Worm (Caenorhabditis elegans) whole organism, L3 larva: ENCODE measurements around the gene smi-1.
A peak's percentile ranks its signal among the peaks of the same experiment; 100 is the strongest.

Experiments
- R02D3.7 ChIP-seq: fragments of 150-350 bp; optimal IDR thresholded peaks from 2 replicates; lab custom pipeline; 2014; ENCODE audit warnings: missing biosample characterization, missing genetic modification characterization
- ZK546.5 ChIP-seq: sonication (generic microtip); optimal IDR thresholded peaks from 2 replicates; lab custom pipeline; 2017; ENCODE audit warnings: missing biosample characterization, missing genetic modification characterization
- aly-2 ChIP-seq: fragments of 150-350 bp; optimal IDR thresholded peaks from 2 replicates; lab custom pipeline; 2014; ENCODE audit warnings: missing biosample characterization, missing genetic modification characterization
- ama-1 ChIP-seq: fragments of 150-350 bp; optimal IDR thresholded peaks from 2 replicates; lab custom pipeline; 2018
- ceh-16 ChIP-seq: sonication (generic microtip); optimal IDR thresholded peaks from 2 replicates; lab custom pipeline; 2017; ENCODE audit warnings: missing biosample characterization, missing genetic modification characterization
- ceh-28 ChIP-seq: fragments of 150-350 bp; optimal IDR thresholded peaks from 2 replicates; lab custom pipeline; 2014; ENCODE audit warnings: missing biosample characterization, missing genetic modification reagents, missing genetic modification characterization
- ceh-82 ChIP-seq: fragments of 150-350 bp; optimal IDR thresholded peaks from 2 replicates; lab custom pipeline; 2014; ENCODE audit warnings: missing biosample characterization, missing genetic modification characterization
- daf-12 ChIP-seq: fragments of 150-350 bp; optimal IDR thresholded peaks from 2 replicates; lab custom pipeline; 2014; ENCODE audit warnings: missing biosample characterization, missing genetic modification reagents, missing genetic modification characterization
- egl-27 ChIP-seq: sonication (generic microtip); optimal IDR thresholded peaks from 4 replicates; lab custom pipeline; 2017; ENCODE audit warnings: missing biosample characterization, missing genetic modification reagents, missing genetic modification characterization
- egl-5 ChIP-seq: fragments of 150-350 bp; optimal IDR thresholded peaks from 2 replicates; lab custom pipeline; 2017; ENCODE audit warnings: missing biosample characterization, missing genetic modification reagents, missing genetic modification characterization, inconsistent platforms
- elt-1 ChIP-seq: fragments of 150-350 bp; optimal IDR thresholded peaks from 2 replicates; lab custom pipeline; 2014; ENCODE audit warnings: missing biosample characterization, missing genetic modification characterization
- elt-3 ChIP-seq, 3 experiments: fragments of 150-350 bp in 1 of 3; sonication (generic microtip) in 2 of 3; optimal IDR thresholded peaks; 2 replicates in 2 of 3; 4 replicates in 1 of 3; lab custom pipeline; 2014 to 2017; ENCODE audit warnings: missing biosample characterization in 3 of 3, missing genetic modification characterization in 3 of 3
- eor-1 ChIP-seq, 2 experiments: fragments of 150-350 bp; optimal IDR thresholded peaks; 2 replicates each; lab custom pipeline; 2014 to 2018; ENCODE audit warnings: missing biosample characterization in 2 of 2, missing genetic modification characterization in 2 of 2
- fkh-2 ChIP-seq: fragments of 150-350 bp; optimal IDR thresholded peaks from 2 replicates; lab custom pipeline; 2014; ENCODE audit warnings: missing biosample characterization, missing genetic modification reagents, missing genetic modification characterization
- fos-1 ChIP-seq: fragments of 150-350 bp; optimal IDR thresholded peaks from 2 replicates; lab custom pipeline; 2014; ENCODE audit warnings: missing biosample characterization, missing genetic modification characterization
- hmg-11 ChIP-seq: sonication (generic microtip); optimal IDR thresholded peaks from 2 replicates; lab custom pipeline; 2016; ENCODE audit warnings: missing genetic modification characterization, missing compliant biosample characterization
- jun-1 ChIP-seq: fragments of 150-350 bp; optimal IDR thresholded peaks from 2 replicates; lab custom pipeline; 2014; ENCODE audit warnings: missing biosample characterization, missing genetic modification reagents, missing genetic modification characterization
- lin-15B ChIP-seq: fragments of 150-350 bp; optimal IDR thresholded peaks from 2 replicates; lab custom pipeline; 2014; ENCODE audit warnings: missing biosample characterization, missing genetic modification characterization
- lin-39 ChIP-seq: fragments of 150-350 bp; optimal IDR thresholded peaks from 2 replicates; lab custom pipeline; 2018; ENCODE audit warnings: missing biosample characterization, missing genetic modification reagents, missing genetic modification characterization
- mdl-1 ChIP-seq: fragments of 150-350 bp; optimal IDR thresholded peaks from 2 replicates; lab custom pipeline; 2014; ENCODE audit warnings: missing biosample characterization, missing genetic modification characterization
- mml-1 ChIP-seq: fragments of 150-350 bp; sonication (generic microtip); optimal IDR thresholded peaks from 3 replicates; lab custom pipeline; 2014; ENCODE audit warnings: missing biosample characterization, missing genetic modification characterization
- nhr-11 ChIP-seq: fragments of 150-350 bp; optimal IDR thresholded peaks from 2 replicates; lab custom pipeline; 2014; ENCODE audit warnings: missing biosample characterization, missing genetic modification characterization
- nhr-237 ChIP-seq: fragments of 150-350 bp; optimal IDR thresholded peaks from 2 replicates; lab custom pipeline; 2014; ENCODE audit warnings: missing biosample characterization, missing genetic modification characterization
- nhr-28 ChIP-seq: fragments of 150-350 bp; optimal IDR thresholded peaks from 2 replicates; lab custom pipeline; 2014; ENCODE audit warnings: missing biosample characterization, missing genetic modification characterization
- nhr-43 ChIP-seq: sonication (generic microtip); optimal IDR thresholded peaks from 2 replicates; lab custom pipeline; 2016; ENCODE audit warnings: mild to moderate bottlenecking, missing genetic modification characterization, missing compliant biosample characterization; ENCODE audit not compliant: poor library complexity, severe bottlenecking
- nhr-67 ChIP-seq: fragments of 150-350 bp; optimal IDR thresholded peaks from 2 replicates; lab custom pipeline; 2014; ENCODE audit warnings: missing biosample characterization, missing genetic modification characterization
- pqm-1 ChIP-seq: fragments of 150-350 bp; optimal IDR thresholded peaks from 2 replicates; lab custom pipeline; 2017; ENCODE audit warnings: missing biosample characterization, missing genetic modification characterization, inconsistent platforms
- sea-2 ChIP-seq: fragments of 150-350 bp; sonication (generic microtip); optimal IDR thresholded peaks from 4 replicates; lab custom pipeline; 2014; ENCODE audit warnings: missing biosample characterization, missing genetic modification reagents, missing genetic modification characterization
- snpc-4 ChIP-seq: fragments of 150-350 bp; optimal IDR thresholded peaks from 2 replicates; lab custom pipeline; 2014; ENCODE audit warnings: missing biosample characterization, missing genetic modification characterization
- tbx-2 ChIP-seq: sonication (generic microtip); optimal IDR thresholded peaks from 2 replicates; lab custom pipeline; 2016; ENCODE audit warnings: mild to moderate bottlenecking, missing genetic modification characterization, missing compliant biosample characterization
- unc-39 ChIP-seq: sonication (generic microtip); optimal IDR thresholded peaks from 4 replicates; lab custom pipeline; 2017; ENCODE audit warnings: missing biosample characterization, missing genetic modification characterization
- zag-1 ChIP-seq: fragments of 150-350 bp; optimal IDR thresholded peaks from 2 replicates; lab custom pipeline; 2014; ENCODE audit warnings: missing biosample characterization, missing genetic modification characterization

Gene smi-1

ce11 chrIII:1859532-1859931 lies 18.6 kb upstream of the smi-1 start, which contains the start of gene ddp-1 (continued):
- TF ChIP-seq zag-1 (tag; lab: Kevin White, UChicago) (peak; percentile 45), nhr-43 (tag; lab: Kevin White, UChicago) (peak; percentile 94), mdl-1 (tag; lab: Kevin White, UChicago) (no peak), sea-2 (no peak), daf-12 (peak; percentile 4), tbx-2 (peak; percentile 93), ceh-82 (tag; lab: Kevin White, UChicago) (peak; percentile 93), hmg-11 (tag; lab: Kevin White, UChicago) (peak; percentile 90), nhr-28 (tag; lab: Kevin White, UChicago) (peak; percentile 75), fos-1 (no peak), fkh-2 (tag; lab: Kevin White, UChicago) (no peak), lin-15B (tag; lab: Kevin White, UChicago) (peak; percentile 96), snpc-4 (tag; lab: Kevin White, UChicago) (peak; percentile 86), nhr-237 (tag; lab: Kevin White, UChicago) (no peak), mml-1 (tag; lab: Kevin White, UChicago) (no peak), ceh-16 (no peak)

ce11 chrIII:1860129-1860528 lies 18.0 kb upstream of the smi-1 start, which contains the start of gene ttc-7:
Gene ttc-7 (plus strand): TSS chrIII:1860429.
- TF ChIP-seq ama-1 (lab: Kevin White, UChicago) (no peak), mml-1 (tag; lab: Kevin White, UChicago) (no peak), egl-5 (tag; lab: Kevin White, UChicago) (no peak), zag-1 (tag; lab: Kevin White, UChicago) (no peak), fos-1 (no peak), eor-1 (tag; optimal IDR thresholded peaks at IDR 0.05; lab: Kevin White, UChicago) (no peak), ZK546.5 (no peak), nhr-11 (no peak), lin-15B (tag; lab: Kevin White, UChicago) (no peak)

- TF ChIP-seq pqm-1 (tag; lab: Kevin White, UChicago) (no peak), ceh-28 (peak; percentile 98)
Observed at ce11 chrIII:1876267-1876865, 1.8 kb upstream of the smi-1 start.

- TF ChIP-seq nhr-67 (tag; lab: Kevin White, UChicago) (no peak), R02D3.7 (tag; lab: Kevin White, UChicago) (no peak), lin-15B (tag; lab: Kevin White, UChicago) (no peak), mdl-1 (tag; lab: Kevin White, UChicago) (no peak), aly-2 (tag; lab: Kevin White, UChicago) (no peak), nhr-43 (tag; lab: Kevin White, UChicago) (no peak), jun-1 (tag; lab: Kevin White, UChicago) (no peak), ZK546.5 (no peak), lin-39 (tag; lab: Kevin White, UChicago) (no peak), egl-27 (tag; lab: Kevin White, UChicago) (no peak), fos-1 (no peak), ceh-82 (tag; lab: Kevin White, UChicago) (no peak), snpc-4 (tag; lab: Kevin White, UChicago) (no peak)
Observed at ce11 chrIII:1877189-1877588, 976 bp upstream of the smi-1 start.

ce11 chrIII:1878918-1879317 lies 753 bp downstream of the smi-1 start:
- TF ChIP-seq ceh-28 (peak; percentile 99), elt-3 (tag; optimal IDR thresholded peaks at IDR 0.05; lab: Kevin White, UChicago) (no peak)

- TF ChIP-seq nhr-28 (tag; lab: Kevin White, UChicago) (no peak), ceh-28 (peak; percentile 94), unc-39 (tag; lab: Kevin White, UChicago) (no peak), R02D3.7 (tag; lab: Kevin White, UChicago) (no peak), elt-1 (tag; lab: Kevin White, UChicago) (no peak)
Observed at ce11 chrIII:1880221-1880620, 2.1 kb downstream of the smi-1 start.
